Worm (Caenorhabditis elegans): ENCODE measurements around the gene nuc-1.

The nuc-1 gene

DNA sequence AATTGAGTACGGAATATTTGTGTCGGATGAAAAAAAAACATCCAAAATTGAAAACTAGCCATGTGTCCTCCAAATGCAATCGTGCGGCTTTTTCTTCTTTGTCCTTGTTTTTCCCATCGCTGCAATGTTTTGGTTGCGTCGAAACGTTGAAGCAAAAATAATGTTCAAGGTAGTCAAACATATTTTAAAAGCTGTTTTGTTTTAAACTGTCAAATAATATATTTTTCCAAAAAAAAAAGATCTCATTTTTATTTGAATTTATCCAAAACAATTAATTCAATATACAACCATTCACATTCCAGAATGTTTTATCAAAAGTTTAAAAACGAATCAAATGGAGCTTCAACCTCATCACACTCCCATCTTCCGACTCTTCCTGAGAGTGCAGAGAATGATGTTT lies 21.0 kb upstream of the nuc-1 start, which contains the start of gene C07B5.6:
TSS of gene C07B5.6 (plus strand) at position 301 of the 400 bp plus-strand sequence.
- TF ChIP-seq pqm-1 (tag; optimal IDR thresholded peaks at IDR 0.05) (no peak), ztf-11 (tag; optimal IDR thresholded peaks at IDR 0.05) (no peak), elt-1 (tag; optimal IDR thresholded peaks at IDR 0.05) (no peak), pha-4 (tag; optimal IDR thresholded peaks at IDR 0.05) (no peak), sea-2 (GFP tag; optimal IDR thresholded peaks at IDR 0.05) (no peak), zag-1 (tag; optimal IDR thresholded peaks at IDR 0.05) (no peak), daf-12 (tag; optimal IDR thresholded peaks at IDR 0.05) (no peak), nhr-25 (tag; optimal IDR thresholded peaks at IDR 0.05) (no peak), nhr-43 (tag; optimal IDR thresholded peaks at IDR 0.05; ENCODE audit: poor library complexity, severe bottlenecking) (no peak), R02D3.7 (tag; optimal IDR thresholded peaks at IDR 0.05) (no peak), elt-3 (tag; optimal IDR thresholded peaks at IDR 0.05) (no peak), lsy-12 (tag; optimal IDR thresholded peaks at IDR 0.05) (no peak), unc-39 (tag; optimal IDR thresholded peaks at IDR 0.05) (no peak), ceh-16 (tag; optimal IDR thresholded peaks at IDR 0.05) (no peak), egl-27 (tag; optimal IDR thresholded peaks at IDR 0.05) (no peak), fkh-2 (tag; optimal IDR thresholded peaks at IDR 0.05) (no peak), ama-1 (optimal IDR thresholded peaks at IDR 0.05) (no peak)

DNA sequence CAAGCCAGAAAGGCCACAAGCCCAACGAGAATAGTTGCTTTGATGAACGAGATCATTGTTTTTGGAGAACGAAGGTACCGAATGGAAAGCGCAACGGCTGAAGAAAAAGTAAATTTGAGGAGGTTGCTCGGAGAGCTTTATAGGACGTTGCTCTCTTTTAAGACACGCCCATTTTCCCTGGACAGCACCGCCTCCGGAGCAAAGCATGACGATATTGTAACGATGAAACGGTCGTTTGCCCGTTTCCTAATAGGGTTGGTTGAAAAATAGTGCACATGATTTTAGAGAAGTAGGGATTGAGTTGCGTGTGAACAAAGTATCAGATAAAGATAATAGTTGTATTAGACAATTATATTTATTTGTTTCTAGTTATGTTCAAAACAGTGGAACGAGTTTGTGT lies 16.6 kb upstream of the nuc-1 start, which contains the start of gene C07B5.3:
TSS of gene C07B5.3 (minus strand) at position 101 of the 400 bp plus-strand sequence.
- TF ChIP-seq pha-4 (tag; optimal IDR thresholded peaks at IDR 0.05) (no peak), lsy-12 (tag; optimal IDR thresholded peaks at IDR 0.05) (no peak), zag-1 (tag; optimal IDR thresholded peaks at IDR 0.05) (no peak), mdl-1 (tag; optimal IDR thresholded peaks at IDR 0.05) (no peak), ama-1 (optimal IDR thresholded peaks at IDR 0.05) (no peak), jun-1 (tag; optimal IDR thresholded peaks at IDR 0.05) (no peak), fos-1 (tag; optimal IDR thresholded peaks at IDR 0.05) (no peak)

DNA sequence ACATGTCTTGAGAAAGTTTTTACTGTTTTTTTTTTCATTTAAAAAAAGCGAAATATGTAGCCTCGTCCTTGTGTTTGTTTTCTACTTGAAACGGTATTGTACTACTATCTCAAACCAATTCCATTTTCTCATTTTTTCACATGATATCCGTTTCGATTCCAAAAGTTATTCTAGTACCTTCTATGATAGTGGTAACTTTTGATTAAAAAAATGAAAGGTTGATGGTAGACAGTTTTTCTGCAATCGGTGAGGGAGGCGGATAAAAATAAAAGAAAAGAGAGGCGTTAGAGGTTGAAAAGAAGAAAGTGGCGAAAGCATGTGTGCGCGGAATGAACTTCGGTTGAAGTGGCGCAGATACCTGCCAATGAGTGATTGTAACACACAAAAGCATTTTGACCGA lies 11.8 kb upstream of the nuc-1 start:
- TF ChIP-seq nhr-25 (tag; optimal IDR thresholded peaks at IDR 0.05) (peak; percentile 46), sea-2 (GFP tag; optimal IDR thresholded peaks at IDR 0.05) (no peak)

DNA sequence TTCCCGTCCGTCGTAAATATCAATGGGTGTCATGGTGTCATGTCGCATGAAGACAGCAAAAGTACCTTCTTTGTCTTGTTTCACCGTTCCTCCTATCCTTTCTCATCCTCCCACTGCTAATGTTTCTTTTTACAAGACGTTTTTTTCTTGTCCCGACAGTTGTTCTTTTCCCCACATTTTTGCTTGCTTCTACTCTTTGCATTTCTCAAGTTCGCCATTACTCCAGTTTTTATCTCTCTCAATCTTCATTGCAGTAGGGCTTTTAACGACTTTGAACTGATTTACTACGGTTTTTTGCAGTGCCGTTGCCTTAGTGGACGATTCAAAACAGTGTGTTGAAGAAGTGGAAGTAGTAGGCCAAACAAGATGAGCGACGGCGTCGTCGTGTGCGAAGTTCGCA lies 10.3 kb upstream of the nuc-1 start, which contains the start of gene C07B5.4:
TSS of gene C07B5.4 (plus strand) at position 301 of the 400 bp plus-strand sequence.
- no peak for TF ChIP-seq nhr-76 (tag; optimal IDR thresholded peaks at IDR 0.05)
- no peak for TF ChIP-seq nhr-28 (tag; optimal IDR thresholded peaks at IDR 0.05)
- TF ChIP-seq fos-1 (tag; optimal IDR thresholded peaks at IDR 0.05): no peak
- TF ChIP-seq hmg-11 (tag; optimal IDR thresholded peaks at IDR 0.05): no peak
- no peak for TF ChIP-seq pha-4 (tag; optimal IDR thresholded peaks at IDR 0.05)
- TF ChIP-seq aly-2 (tag; optimal IDR thresholded peaks at IDR 0.05): no peak
- no peak for TF ChIP-seq skn-1 (tag; optimal IDR thresholded peaks at IDR 0.05)
- TF ChIP-seq tbx-2 (tag; optimal IDR thresholded peaks at IDR 0.05): no peak
- no peak for TF ChIP-seq lsy-12 (tag; optimal IDR thresholded peaks at IDR 0.05)
- TF ChIP-seq ceh-9 (tag; optimal IDR thresholded peaks at IDR 0.05): no peak
- no peak for TF ChIP-seq ceh-16 (tag; optimal IDR thresholded peaks at IDR 0.05)
- TF ChIP-seq ceh-28 (tag; optimal IDR thresholded peaks at IDR 0.05): no peak
- TF ChIP-seq jun-1 (tag; optimal IDR thresholded peaks at IDR 0.05): no peak
- no peak for TF ChIP-seq nhr-23 (tag; optimal IDR thresholded peaks at IDR 0.05)
- TF ChIP-seq sea-2 (GFP tag; optimal IDR thresholded peaks at IDR 0.05): no peak

DNA sequence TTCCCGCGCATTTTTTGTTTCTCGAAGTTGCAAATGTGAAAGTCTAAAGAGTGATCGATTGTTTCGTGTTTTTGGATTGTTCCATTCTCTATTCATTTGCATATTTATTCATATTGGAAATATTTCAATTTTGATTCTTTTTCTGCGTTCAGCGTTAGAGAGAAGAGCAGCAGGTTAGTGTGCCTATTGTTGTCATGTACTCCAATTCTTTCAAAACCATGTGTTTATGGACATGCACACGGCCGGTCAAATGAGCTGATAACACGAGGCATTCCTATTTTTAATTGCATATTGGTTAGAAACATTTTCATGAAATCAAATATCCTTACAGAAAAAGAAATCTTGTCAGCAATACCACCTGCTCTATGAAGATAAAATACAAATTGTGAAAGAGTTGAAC lies 8.1 kb upstream of the nuc-1 start:
- peak; percentile 21 for TF ChIP-seq pha-4 (tag; optimal IDR thresholded peaks at IDR 0.05)
- no peak for TF ChIP-seq nhr-43 (tag; optimal IDR thresholded peaks at IDR 0.05; ENCODE audit: poor library complexity, severe bottlenecking)
- TF ChIP-seq nhr-28 (tag; optimal IDR thresholded peaks at IDR 0.05): no peak
- no peak for TF ChIP-seq ama-1 (optimal IDR thresholded peaks at IDR 0.05)
- TF ChIP-seq hmg-11 (tag; optimal IDR thresholded peaks at IDR 0.05): no peak
- no peak for TF ChIP-seq lsy-12 (tag; optimal IDR thresholded peaks at IDR 0.05)

DNA sequence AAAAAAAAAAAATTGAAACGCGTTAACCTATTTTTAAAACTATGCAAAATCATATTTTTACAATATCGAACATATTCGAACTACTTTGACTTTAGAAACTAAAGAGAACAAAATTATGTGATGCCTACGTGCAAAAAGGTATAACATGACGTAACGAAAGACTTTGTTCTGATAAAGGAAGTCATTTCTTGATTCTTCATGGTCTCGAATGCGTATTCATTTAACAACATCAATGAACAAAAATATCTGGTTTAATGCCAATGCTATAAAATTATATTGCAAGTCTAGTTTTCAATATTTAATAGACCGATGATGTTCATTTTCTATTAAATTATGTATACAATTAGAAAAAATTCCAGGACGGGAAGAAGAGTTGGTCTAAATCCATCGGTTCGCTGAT lies 3.7 kb upstream of the nuc-1 start:
- no peak for TF ChIP-seq sea-2 (GFP tag; optimal IDR thresholded peaks at IDR 0.05)
- TF ChIP-seq nhr-23 (tag; optimal IDR thresholded peaks at IDR 0.05): peak; percentile 2
- peak; percentile 36 for TF ChIP-seq tbx-2 (tag; optimal IDR thresholded peaks at IDR 0.05)
- no peak for TF ChIP-seq elt-3 (tag; optimal IDR thresholded peaks at IDR 0.05)
- TF ChIP-seq ama-1 (optimal IDR thresholded peaks at IDR 0.05): peak; percentile 71
- TF ChIP-seq nhr-25 (tag; optimal IDR thresholded peaks at IDR 0.05): peak; percentile 41

DNA sequence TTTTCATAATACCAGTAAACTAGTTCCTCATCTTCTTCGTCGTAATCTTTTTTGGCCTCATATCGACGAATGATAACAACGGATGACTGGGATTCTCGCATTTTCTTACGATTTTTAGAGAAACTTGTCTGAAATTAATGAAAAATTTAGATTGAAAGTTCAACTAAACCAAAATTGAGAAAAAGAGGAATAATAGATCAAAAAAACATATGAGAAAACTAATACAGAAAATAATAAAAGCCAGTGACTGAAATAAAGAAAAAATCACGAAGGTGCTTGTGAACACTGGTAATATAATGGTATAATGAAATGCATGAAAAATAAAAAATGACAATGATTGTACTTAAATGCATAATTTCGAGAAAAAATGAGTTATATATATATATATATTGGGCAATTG lies 3.0 kb upstream of the nuc-1 start, which contains the start of gene C07B5.8:
TSS of gene C07B5.8 (minus strand) at position 101 of the 400 bp plus-strand sequence.
- TF ChIP-seq ztf-11 (tag; optimal IDR thresholded peaks at IDR 0.05): no peak
- no peak for TF ChIP-seq ztf-4 (tag; optimal IDR thresholded peaks at IDR 0.05)
- TF ChIP-seq ceh-28 (tag; optimal IDR thresholded peaks at IDR 0.05): no peak
- TF ChIP-seq nhr-28 (tag; optimal IDR thresholded peaks at IDR 0.05): no peak
- no peak for TF ChIP-seq nhr-11 (tag; optimal IDR thresholded peaks at IDR 0.05)
- TF ChIP-seq egl-27 (tag; optimal IDR thresholded peaks at IDR 0.05): no peak
- no peak for TF ChIP-seq lin-39 (tag; optimal IDR thresholded peaks at IDR 0.05)
- no peak for TF ChIP-seq tbx-2 (tag; optimal IDR thresholded peaks at IDR 0.05)
- no peak for TF ChIP-seq ama-1 (optimal IDR thresholded peaks at IDR 0.05)
- TF ChIP-seq nhr-67 (tag; optimal IDR thresholded peaks at IDR 0.05): no peak
- no peak for TF ChIP-seq nhr-12 (tag; optimal IDR thresholded peaks at IDR 0.05)
- TF ChIP-seq egl-5 (tag; optimal IDR thresholded peaks at IDR 0.05): no peak
- no peak for TF ChIP-seq lin-15B (tag; optimal IDR thresholded peaks at IDR 0.05)
- no peak for TF ChIP-seq nhr-43 (tag; optimal IDR thresholded peaks at IDR 0.05; ENCODE audit: poor library complexity, severe bottlenecking)
